Worm (Caenorhabditis elegans): ENCODE measurements around the gene srx-41.

The srx-41 gene

ce11 chrV:3588223-3588622 lies 48.8 kb downstream of the srx-41 start:
- TF ChIP-seq tbx-9 (tag; optimal IDR thresholded peaks at IDR 0.05; ENCODE audit: borderline replicate concordance) = no peak
- no peak for TF ChIP-seq B0035.1 (tag; optimal IDR thresholded peaks at IDR 0.05)
- no peak for TF ChIP-seq F55B11.4 (tag; optimal IDR thresholded peaks at IDR 0.05; ENCODE audit: borderline replicate concordance, insufficient read depth)
- TF ChIP-seq atf-7 (tag; optimal IDR thresholded peaks at IDR 0.05) = no peak
- TF ChIP-seq lin-35 (GFP tag; optimal IDR thresholded peaks at IDR 0.05) = no peak
- TF ChIP-seq Y56A3A.18 (GFP tag; IDR thresholded peaks at IDR 0.05) = 0 out of 2 replicates have a peak, but pooled peaks have one; percentile 20
- TF ChIP-seq madf-3 (GFP tag; IDR thresholded peaks at IDR 0.05) = no peak
- TF ChIP-seq nhr-179 (tag; optimal IDR thresholded peaks at IDR 0.05) = no peak
- no peak for TF ChIP-seq tlf-1 (GFP tag; optimal IDR thresholded peaks at IDR 0.05)
- no peak for TF ChIP-seq F57A8.1 (GFP tag; optimal IDR thresholded peaks at IDR 0.05)
- TF ChIP-seq rec-8 (tag; optimal IDR thresholded peaks at IDR 0.05) = no peak
- TF ChIP-seq nfya-2 (GFP tag; IDR thresholded peaks at IDR 0.05) = no peak
- TF ChIP-seq sptf-2 (GFP tag; optimal IDR thresholded peaks at IDR 0.05) = no peak
- no peak for TF ChIP-seq ekl-4 (GFP tag; IDR thresholded peaks at IDR 0.05)
- TF ChIP-seq D2030.7 (GFP tag; IDR thresholded peaks at IDR 0.05) = peak; percentile 62
- TF ChIP-seq nhr-90 (tag; optimal IDR thresholded peaks at IDR 0.05) = peak; percentile 28
- no peak for TF ChIP-seq unc-62 (GFP tag; optimal IDR thresholded peaks at IDR 0.05)
- no peak for TF ChIP-seq chd-7 (tag; optimal IDR thresholded peaks at IDR 0.05)
- TF ChIP-seq tbp1 (GFP tag; optimal IDR thresholded peaks at IDR 0.05) = peak; percentile 86
- 0 out of 2 replicates have a peak, but pooled peaks have one; percentile 5 for TF ChIP-seq madf-8 (GFP tag; conservative IDR thresholded peaks at IDR 0.05)
- no peak for TF ChIP-seq attf-5 (GFP tag; optimal IDR thresholded peaks at IDR 0.05)
- no peak for TF ChIP-seq fkh-3 (tag; optimal IDR thresholded peaks at IDR 0.05)
- TF ChIP-seq lag-1 (GFP tag; IDR thresholded peaks at IDR 0.05) = no peak
- TF ChIP-seq mcd-1 (GFP tag; IDR thresholded peaks at IDR 0.05) = no peak
- TF ChIP-seq ztf-25 (GFP tag; IDR thresholded peaks at IDR 0.05) = peak; percentile 69; the same call in 1 of the 2 replicates
- no peak for TF ChIP-seq bed-1 (GFP tag; IDR thresholded peaks at IDR 0.05)
- TF ChIP-seq pha-4 (tag; optimal IDR thresholded peaks at IDR 0.05) = no peak
- no peak for TF ChIP-seq ceh-27 (GFP tag; optimal IDR thresholded peaks at IDR 0.05)
- peak; percentile 60 for TF ChIP-seq rpc-1 (optimal IDR thresholded peaks at IDR 0.05)
- peak; percentile 75 for TF ChIP-seq rpc-1 (tag; optimal IDR thresholded peaks at IDR 0.05)
- no peak for TF ChIP-seq F10E7.11 (tag; optimal IDR thresholded peaks at IDR 0.05)
- TF ChIP-seq lin-54 (GFP tag; optimal IDR thresholded peaks at IDR 0.05) = peak; percentile 10
- no peak for TF ChIP-seq hlh-26 (GFP tag; conservative IDR thresholded peaks at IDR 0.05)
- TF ChIP-seq egrh-3 (GFP tag; IDR thresholded peaks at IDR 0.05) = no peak
- TF ChIP-seq C17E4.6 (GFP tag; IDR thresholded peaks at IDR 0.05) = 0 out of 2 replicates have a peak, but pooled peaks have one; percentile 38
- TF ChIP-seq madf-6 (GFP tag; IDR thresholded peaks at IDR 0.05) = peak; percentile 37; the same call in 1 of the 2 replicates
- TF ChIP-seq xnd-1 (tag; optimal IDR thresholded peaks at IDR 0.05) = no peak
- no peak for TF ChIP-seq nhr-120 (GFP tag; IDR thresholded peaks at IDR 0.05)
- no peak for TF ChIP-seq lir-1 (GFP tag; conservative IDR thresholded peaks at IDR 0.05)
- TF ChIP-seq ztf-26 (tag; optimal IDR thresholded peaks at IDR 0.05) = no peak
- no peak for TF ChIP-seq F57C9.4 (tag; optimal IDR thresholded peaks at IDR 0.05)
- peak; percentile 10 for TF ChIP-seq snpc-1.3 (tag; optimal IDR thresholded peaks at IDR 0.05; ENCODE audit: insufficient read depth)
- TF ChIP-seq B0261.1 (tag; optimal IDR thresholded peaks at IDR 0.05) = peak; percentile 65
- TF ChIP-seq lin-26 (GFP tag; IDR thresholded peaks at IDR 0.05) = peak; percentile 87
- 0 out of 2 replicates have a peak, but pooled peaks have one; percentile 62 for TF ChIP-seq ceh-40 (GFP tag; IDR thresholded peaks at IDR 0.05)
- TF ChIP-seq hmg-1.2 (GFP tag; IDR thresholded peaks at IDR 0.05) = peak; percentile 35; the same call in 1 of the 2 replicates
- no peak for TF ChIP-seq lin-40 (tag; optimal IDR thresholded peaks at IDR 0.05)
- TF ChIP-seq lsl-1 (GFP tag; optimal IDR thresholded peaks at IDR 0.05) = no peak
- no peak for TF ChIP-seq Y95B8A.8 (GFP tag; IDR thresholded peaks at IDR 0.05)

Data from whole organism, young adult.